Worm (Caenorhabditis elegans): ENCODE results near the gene pqn-74.
A peak's percentile ranks its signal among the peaks of the same experiment; 100 is the strongest.

The pqn-74 gene

ce11 chrIV:13331285-13331684 is at the start of gene pqn-74:
Gene pqn-74 (minus strand): TSS chrIV:13331406.
- TF ChIP-seq W03F9.2 (tag; optimal IDR thresholded peaks at IDR 0.05) (no peak), him-1 (tag; optimal IDR thresholded peaks at IDR 0.05) (no peak), dao-5 (tag; optimal IDR thresholded peaks at IDR 0.05) (no peak)

- TF ChIP-seq W03F9.2 (tag; optimal IDR thresholded peaks at IDR 0.05) (no peak), dao-5 (tag; optimal IDR thresholded peaks at IDR 0.05) (no peak), him-1 (tag; optimal IDR thresholded peaks at IDR 0.05) (no peak)
Measured at ce11 chrIV:13380506-13380905, 49.3 kb upstream of the pqn-74 start.

- TF ChIP-seq W03F9.2 (tag; optimal IDR thresholded peaks at IDR 0.05) = no peak
- no peak for TF ChIP-seq dao-5 (tag; optimal IDR thresholded peaks at IDR 0.05)
- TF ChIP-seq him-1 (tag; optimal IDR thresholded peaks at IDR 0.05) = no peak
Measured at ce11 chrIV:13377716-13378115, 46.5 kb upstream of the pqn-74 start, which contains the start of gene mau-8. Gene mau-8 (plus strand): TSS chrIV:13378016.

ce11 chrIV:13374918-13375317 is 43.7 kb upstream of the pqn-74 start:
- TF ChIP-seq dao-5 (tag; optimal IDR thresholded peaks at IDR 0.05) = no peak
- TF ChIP-seq him-1 (tag; optimal IDR thresholded peaks at IDR 0.05) = no peak
- TF ChIP-seq W03F9.2 (tag; optimal IDR thresholded peaks at IDR 0.05) = no peak

- TF ChIP-seq W03F9.2 (tag; optimal IDR thresholded peaks at IDR 0.05) = no peak
- no peak for TF ChIP-seq him-1 (tag; optimal IDR thresholded peaks at IDR 0.05)
- TF ChIP-seq dao-5 (tag; optimal IDR thresholded peaks at IDR 0.05) = no peak
Measured at ce11 chrIV:13371699-13372098, 40.5 kb upstream of the pqn-74 start, which contains the start of gene Y62E10A.6. Gene Y62E10A.6 (plus strand): TSS chrIV:13371999.

- TF ChIP-seq him-1 (tag; optimal IDR thresholded peaks at IDR 0.05) (no peak), dao-5 (tag; optimal IDR thresholded peaks at IDR 0.05) (no peak), W03F9.2 (tag; optimal IDR thresholded peaks at IDR 0.05) (no peak)
Measured at ce11 chrIV:13370235-13370739, 39.1 kb upstream of the pqn-74 start, which contains the start of the genes rla-2, popl-7 and Y62E10A.24. Gene rla-2 (minus strand): TSS chrIV:13370285. Gene popl-7 (plus strand): TSS chrIV:13370689. Gene Y62E10A.24 (plus strand): TSS chrIV:13370710.

ce11 chrIV:13369120-13369842 is 38.1 kb upstream of the pqn-74 start, which contains the start of gene agt-1:
Gene agt-1 (minus strand): TSS chrIV:13369412.
- no peak for TF ChIP-seq W03F9.2 (tag; optimal IDR thresholded peaks at IDR 0.05)
- TF ChIP-seq him-1 (tag; optimal IDR thresholded peaks at IDR 0.05) = no peak
- no peak for TF ChIP-seq dao-5 (tag; optimal IDR thresholded peaks at IDR 0.05)

ce11 chrIV:13364869-13365268 is 33.7 kb upstream of the pqn-74 start, which contains the start of gene srsx-25:
Gene srsx-25 (plus strand): TSS chrIV:13365169.
- TF ChIP-seq dao-5 (tag; optimal IDR thresholded peaks at IDR 0.05) (no peak), him-1 (tag; optimal IDR thresholded peaks at IDR 0.05) (no peak), W03F9.2 (tag; optimal IDR thresholded peaks at IDR 0.05) (no peak)

- TF ChIP-seq W03F9.2 (tag; optimal IDR thresholded peaks at IDR 0.05) (no peak), him-1 (tag; optimal IDR thresholded peaks at IDR 0.05) (no peak), dao-5 (tag; optimal IDR thresholded peaks at IDR 0.05) (no peak)
Measured at ce11 chrIV:13360144-13360543, 28.9 kb upstream of the pqn-74 start, which contains the start of gene Y62E10A.3. Gene Y62E10A.3 (minus strand): TSS chrIV:13360244.

- TF ChIP-seq W03F9.2 (tag; optimal IDR thresholded peaks at IDR 0.05) (no peak), him-1 (tag; optimal IDR thresholded peaks at IDR 0.05) (no peak), dao-5 (tag; optimal IDR thresholded peaks at IDR 0.05) (no peak)
Measured at ce11 chrIV:13358488-13358887, 27.3 kb upstream of the pqn-74 start, which contains the start of gene W02A2.8. Gene W02A2.8 (minus strand): TSS chrIV:13358588.

ce11 chrIV:13356005-13356404 is 24.8 kb upstream of the pqn-74 start:
- TF ChIP-seq dao-5 (tag; optimal IDR thresholded peaks at IDR 0.05) (no peak), W03F9.2 (tag; optimal IDR thresholded peaks at IDR 0.05) (no peak)

- TF ChIP-seq W03F9.2 (tag; optimal IDR thresholded peaks at IDR 0.05) (no peak), him-1 (tag; optimal IDR thresholded peaks at IDR 0.05) (no peak)
Measured at ce11 chrIV:13354044-13354443, 22.8 kb upstream of the pqn-74 start.

- TF ChIP-seq W03F9.2 (tag; optimal IDR thresholded peaks at IDR 0.05) = peak; percentile 27
- no peak for TF ChIP-seq him-1 (tag; optimal IDR thresholded peaks at IDR 0.05)
Measured at ce11 chrIV:13353143-13353773, 22.1 kb upstream of the pqn-74 start, which contains the start of the genes rec-8 and mex-5. Gene rec-8 (minus strand): TSS chrIV:13353193. Gene mex-5 (plus strand): TSS chrIV:13353723.

ce11 chrIV:13348592-13348991 is 17.4 kb upstream of the pqn-74 start, which contains the start of gene W02A2.12:
Gene W02A2.12 (minus strand): TSS chrIV:13348831.
- TF ChIP-seq W03F9.2 (tag; optimal IDR thresholded peaks at IDR 0.05) (no peak), him-1 (tag; optimal IDR thresholded peaks at IDR 0.05) (no peak), dao-5 (tag; optimal IDR thresholded peaks at IDR 0.05) (no peak)
